Worm (Caenorhabditis elegans): Measurements from ENCODE around the gene Y116A8C.30.

Gene Y116A8C.30

DNA sequence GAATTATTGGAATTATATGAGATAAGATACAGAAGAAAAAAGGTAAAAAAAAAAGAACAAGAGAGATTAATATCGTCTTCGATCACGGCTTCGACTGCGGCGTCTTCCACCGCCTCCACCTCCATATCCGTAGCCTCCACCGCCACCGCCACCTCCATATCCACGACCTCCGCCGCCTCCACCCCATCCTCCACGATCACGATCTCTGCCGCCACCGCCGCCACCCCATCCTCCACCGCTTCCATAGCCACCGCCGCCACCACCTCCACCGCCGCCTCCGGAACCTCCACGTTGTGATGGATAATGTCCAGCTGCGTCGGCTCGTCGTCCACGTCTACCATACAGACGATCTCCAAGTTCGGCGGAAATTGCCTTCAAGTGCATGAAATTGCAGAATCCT is 13.3 kb upstream of the Y116A8C.30 start:
- TF ChIP-seq tbx-7 (tag; optimal IDR thresholded peaks at IDR 0.05) (no peak), ceh-14 (tag; optimal IDR thresholded peaks at IDR 0.05) (no peak), ceh-45 (GFP tag; IDR thresholded peaks at IDR 0.05) (no peak), C08G9.2 (tag; optimal IDR thresholded peaks at IDR 0.05) (no peak), mec-3 (tag; optimal IDR thresholded peaks at IDR 0.05; ENCODE audit: borderline replicate concordance) (no peak)

DNA sequence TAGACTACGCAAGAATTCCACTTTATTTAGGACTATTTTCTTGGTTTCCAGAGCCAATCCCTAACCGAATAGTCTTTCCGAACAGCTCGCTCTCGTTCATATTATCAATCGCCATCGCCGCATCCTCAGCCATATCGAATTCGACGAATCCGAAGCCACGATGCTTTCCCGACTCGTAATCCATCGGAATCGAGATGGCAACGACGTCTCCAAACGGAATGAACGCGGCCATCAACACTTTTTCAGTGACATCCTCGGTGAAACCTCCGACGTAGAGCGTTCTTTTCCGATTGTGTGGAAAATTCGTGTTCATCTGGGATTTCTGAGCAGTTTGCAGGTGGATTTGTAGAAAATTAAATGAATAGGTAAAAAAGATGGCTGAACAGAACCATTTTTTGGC is 12.8 kb upstream of the Y116A8C.30 start, which contains the start of gene cyn-13:
Gene cyn-13, minus strand, starts transcription at position 313 of the 400 bp plus-strand sequence.
- TF ChIP-seq elt-2 (tag; optimal IDR thresholded peaks at IDR 0.05) (no peak), hlh-13 (GFP tag; optimal IDR thresholded peaks at IDR 0.05) (no peak), hlh-6 (tag; optimal IDR thresholded peaks at IDR 0.05) (no peak), ceh-18 (tag; optimal IDR thresholded peaks at IDR 0.05) (no peak)

DNA sequence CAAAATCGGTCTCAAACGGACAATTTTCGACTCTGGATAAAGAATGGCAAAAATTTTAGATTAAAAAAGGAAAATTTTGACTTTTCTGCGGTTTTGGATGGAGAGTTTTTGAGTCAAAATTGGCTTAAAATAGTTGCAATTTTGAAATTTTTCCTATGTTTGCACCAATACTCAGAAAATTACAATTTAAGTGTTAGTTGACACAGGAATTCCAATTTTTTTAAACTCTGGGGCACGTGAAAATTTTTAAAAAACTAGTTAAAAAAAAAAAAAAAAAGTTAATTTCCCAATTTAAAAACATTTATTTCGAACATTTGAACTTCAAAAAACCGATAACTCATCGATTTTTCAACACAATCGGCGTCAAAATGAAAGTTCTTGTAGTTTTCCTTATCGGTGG is 8.3 kb upstream of the Y116A8C.30 start, which contains the start of gene Y116A8C.33:
Gene Y116A8C.33, plus strand, starts transcription at position 301 of the 400 bp plus-strand sequence.
- TF ChIP-seq lim-6 (tag; optimal IDR thresholded peaks at IDR 0.05) (no peak), elt-4 (tag; optimal IDR thresholded peaks at IDR 0.05) (no peak), ceh-19 (GFP tag; optimal IDR thresholded peaks at IDR 0.05) (no peak), pqm-1 (tag; optimal IDR thresholded peaks at IDR 0.05) (no peak)

DNA sequence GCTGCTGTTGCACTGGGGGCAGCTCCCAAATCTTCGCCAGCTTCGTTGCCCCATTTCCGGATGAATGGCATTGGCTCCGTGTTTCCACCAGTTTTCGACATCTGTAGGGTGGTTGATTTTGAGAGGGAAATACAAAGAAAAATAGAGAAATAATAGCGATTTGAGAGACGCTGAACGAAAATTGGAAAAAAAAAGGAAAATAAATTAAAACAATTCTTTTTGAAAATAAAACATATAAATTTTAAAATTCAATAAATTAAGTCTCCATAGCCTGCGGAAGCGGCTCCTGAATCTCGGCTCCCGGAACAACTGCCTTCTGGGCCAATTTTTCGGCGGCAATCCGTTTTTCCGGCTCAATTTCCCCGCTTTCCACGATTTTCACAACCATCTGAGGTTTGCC is 7.4 kb upstream of the Y116A8C.30 start, which contains the start of gene sfa-1:
Gene sfa-1, minus strand, starts transcription at position 101 of the 400 bp plus-strand sequence.
- TF ChIP-seq K09A11.1 (tag; optimal IDR thresholded peaks at IDR 0.05; ENCODE audit: insufficient read depth) = no peak
- TF ChIP-seq madf-2 (tag; optimal IDR thresholded peaks at IDR 0.05) = no peak
- no peak for TF ChIP-seq zip-5 (tag; optimal IDR thresholded peaks at IDR 0.05)
- TF ChIP-seq ztf-16 (tag; optimal IDR thresholded peaks at IDR 0.05) = no peak
- TF ChIP-seq unc-86 (tag; optimal IDR thresholded peaks at IDR 0.05) = no peak
- no peak for TF ChIP-seq nhr-232 (tag; optimal IDR thresholded peaks at IDR 0.05)

DNA sequence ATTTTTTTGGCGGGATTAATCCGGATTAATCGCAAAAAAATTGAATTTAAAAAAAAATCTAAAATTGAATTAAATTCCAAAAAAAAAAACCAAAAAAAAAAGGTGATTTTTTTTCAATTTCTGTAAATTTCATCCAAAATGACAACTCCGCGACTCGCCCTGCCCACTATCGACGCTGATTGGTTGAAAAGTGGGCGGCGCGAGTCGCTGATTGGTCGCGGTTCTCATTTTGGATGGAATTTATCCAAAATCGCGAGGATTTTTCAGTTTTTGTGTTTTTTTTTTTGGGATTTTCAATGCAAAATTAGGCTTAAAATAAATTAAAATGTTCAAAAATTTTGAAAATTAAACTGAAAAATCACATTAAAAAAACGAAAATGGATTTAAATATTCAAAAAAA is 5.9 kb upstream of the Y116A8C.30 start:
- peak; percentile 91 for TF ChIP-seq nfya-1 (tag; optimal IDR thresholded peaks at IDR 0.05)
- no peak for TF ChIP-seq fax-1 (tag; optimal IDR thresholded peaks at IDR 0.05)
- TF ChIP-seq K02D7.2 (tag; optimal IDR thresholded peaks at IDR 0.05) = no peak

DNA sequence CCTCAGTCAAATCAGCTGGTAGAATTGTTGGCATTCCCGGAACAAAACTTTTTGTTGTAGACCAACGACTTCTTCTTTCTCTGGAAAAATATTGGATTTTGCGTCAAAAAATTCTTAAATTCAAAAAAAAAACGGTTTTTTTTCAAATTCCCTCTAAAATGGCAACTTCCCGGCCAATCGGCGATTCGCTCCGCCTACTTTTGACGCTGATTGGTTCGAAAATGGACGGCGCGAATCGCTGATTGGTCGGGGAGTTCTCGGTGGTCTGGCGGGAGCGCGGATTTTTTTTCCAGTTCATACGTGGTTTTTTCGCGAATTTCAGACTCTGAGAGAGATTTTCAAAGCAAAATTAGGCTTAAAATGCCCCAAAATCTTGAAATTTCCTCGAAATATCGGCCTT is 5.3 kb upstream of the Y116A8C.30 start:
- TF ChIP-seq nfya-1 (tag; optimal IDR thresholded peaks at IDR 0.05) (peak; percentile 79), npax-4 (tag; optimal IDR thresholded peaks at IDR 0.05) (no peak)

DNA sequence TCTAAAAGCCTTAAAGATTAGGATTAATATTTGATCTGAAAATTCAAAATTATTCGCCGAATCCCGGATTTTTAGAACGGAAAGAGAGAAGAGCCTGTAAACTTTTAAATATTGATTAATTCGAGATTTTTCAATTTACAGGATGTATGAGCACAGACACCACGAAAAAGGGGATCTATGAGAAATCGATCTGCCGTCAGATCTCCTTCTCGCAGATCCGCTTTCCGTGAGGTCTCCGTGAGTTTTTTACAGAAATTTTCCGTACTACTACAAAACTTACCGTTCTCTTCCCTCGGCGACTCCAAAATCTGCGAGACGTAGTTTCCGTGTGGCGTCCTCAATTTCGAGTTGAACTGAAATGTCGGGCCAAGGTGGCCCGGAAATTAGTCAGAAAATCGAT is 4.7 kb upstream of the Y116A8C.30 start:
- TF ChIP-seq elt-4 (tag; optimal IDR thresholded peaks at IDR 0.05) = no peak
- no peak for TF ChIP-seq ztf-16 (tag; optimal IDR thresholded peaks at IDR 0.05)
- TF ChIP-seq unc-42 (tag; optimal IDR thresholded peaks at IDR 0.05) = no peak
- TF ChIP-seq unc-55 (GFP tag; optimal IDR thresholded peaks at IDR 0.05) = no peak
- TF ChIP-seq pat-9 (tag; optimal IDR thresholded peaks at IDR 0.05) = no peak
- TF ChIP-seq elt-2 (tag; optimal IDR thresholded peaks at IDR 0.05) = peak; percentile 52
- TF ChIP-seq ceh-31 (tag; optimal IDR thresholded peaks at IDR 0.05) = peak; percentile 76
- TF ChIP-seq pros-1 (tag; optimal IDR thresholded peaks at IDR 0.05) = no peak
- no peak for TF ChIP-seq sox-2 (GFP tag; IDR thresholded peaks at IDR 0.05)
- no peak for TF ChIP-seq lin-11 (tag; optimal IDR thresholded peaks at IDR 0.05)
- TF ChIP-seq unc-86 (tag; optimal IDR thresholded peaks at IDR 0.05) = no peak
- TF ChIP-seq T23F11.4 (GFP tag; optimal IDR thresholded peaks at IDR 0.05) = no peak
- no peak for TF ChIP-seq C38D4.7 (GFP tag; optimal IDR thresholded peaks at IDR 0.05)
- TF ChIP-seq ref-2 (tag; optimal IDR thresholded peaks at IDR 0.05) = peak; percentile 52
- TF ChIP-seq pax-1 (tag; optimal IDR thresholded peaks at IDR 0.05) = no peak
- TF ChIP-seq fkh-6 (tag; optimal IDR thresholded peaks at IDR 0.05) = no peak
- no peak for TF ChIP-seq ama-1 (optimal IDR thresholded peaks at IDR 0.05)
- no peak for TF ChIP-seq pqm-1 (tag; optimal IDR thresholded peaks at IDR 0.05)
- no peak for TF ChIP-seq npax-4 (tag; optimal IDR thresholded peaks at IDR 0.05)
- TF ChIP-seq ceh-6 (GFP tag; optimal IDR thresholded peaks at IDR 0.05) = no peak
- no peak for TF ChIP-seq K02D7.2 (tag; optimal IDR thresholded peaks at IDR 0.05)
- TF ChIP-seq tbx-2 (tag; optimal IDR thresholded peaks at IDR 0.05) = peak; percentile 94
- TF ChIP-seq ceh-34 (tag; optimal IDR thresholded peaks at IDR 0.05) = no peak
- peak; percentile 74 for TF ChIP-seq fax-1 (tag; optimal IDR thresholded peaks at IDR 0.05)
- TF ChIP-seq tbx-7 (tag; optimal IDR thresholded peaks at IDR 0.05) = peak; percentile 75
- no peak for TF ChIP-seq syd-9 (tag; optimal IDR thresholded peaks at IDR 0.05)
- peak; percentile 16 for TF ChIP-seq dmd-4 (tag; optimal IDR thresholded peaks at IDR 0.05; ENCODE audit: borderline replicate concordance)

Measured in whole organism, late embryonic.